Worm (Caenorhabditis elegans) whole organism, midembryonic: Measurements from ENCODE around the gene tps-2.

Experiments
- T22C8.4 ChIP-seq: fragments of 200-800 bp; sonication (Bioruptor generic); IDR thresholded peaks from 2 replicates; pipeline ENCODE4 v1.3.6; 2022; ENCODE audit warnings: missing genetic modification characterization, missing compliant biosample characterization
- cog-1 ChIP-seq: sonication (generic microtip); optimal IDR thresholded peaks from 2 replicates; lab custom pipeline; 2016; ENCODE audit warnings: missing genetic modification characterization, missing compliant biosample characterization
- flt-1 ChIP-seq: fragments of 200-800 bp; sonication (Bioruptor generic); IDR thresholded peaks from 2 replicates; pipeline ENCODE4 v1.3.6; 2022; ENCODE audit warnings: missing genetic modification characterization, missing compliant biosample characterization
- klf-2 ChIP-seq: fragments of 200-800 bp; sonication (Bioruptor generic); conservative IDR thresholded peaks from 2 replicates; pipeline ENCODE4 v1.3.6; 2022; ENCODE audit warnings: missing genetic modification reagents, missing genetic modification characterization, missing compliant biosample characterization
- med-1 ChIP-seq: sonication (generic microtip); optimal IDR thresholded peaks from 2 replicates; lab custom pipeline; 2017; ENCODE audit warnings: missing genetic modification characterization, mild to moderate bottlenecking, missing compliant biosample characterization, antibody characterized with exemption, missing genetic modification reagents; ENCODE audit not compliant: insufficient read depth
- ref-1 ChIP-seq: fragments of 200-800 bp; sonication (Bioruptor generic); conservative IDR thresholded peaks from 2 replicates; pipeline ENCODE4 v1.3.6; 2022; ENCODE audit warnings: missing genetic modification reagents, missing genetic modification characterization, missing compliant biosample characterization
- tab-1 ChIP-seq: fragments of 200-800 bp; sonication (Bioruptor generic); IDR thresholded peaks from 2 replicates; pipeline ENCODE4 v1.3.6; 2022; ENCODE audit warnings: missing genetic modification characterization, missing compliant biosample characterization
- ztf-23 ChIP-seq: fragments of 200-800 bp; sonication (Bioruptor generic); IDR thresholded peaks from 2 replicates; pipeline ENCODE4 v1.3.6; 2022; ENCODE audit warnings: missing genetic modification reagents, missing genetic modification characterization, missing compliant biosample characterization
- ztf-29 ChIP-seq: fragments of 200-800 bp; sonication (Bioruptor generic); IDR thresholded peaks from 2 replicates; pipeline ENCODE4 v1.3.6; 2022; ENCODE audit warnings: missing genetic modification reagents, missing genetic modification characterization, missing compliant biosample characterization

Gene tps-2

ce11 chrII:14643983-14644382 is 43.3 kb downstream of the tps-2 start, which contains the start of gene atgp-2:
Gene atgp-2, minus strand, starts transcription at chrII:14644083.
- TF ChIP-seq ztf-29 (GFP tag; lab: Robert Waterston, UW) (no peak), tab-1 (GFP tag; lab: Robert Waterston, UW) (no peak)

DNA sequence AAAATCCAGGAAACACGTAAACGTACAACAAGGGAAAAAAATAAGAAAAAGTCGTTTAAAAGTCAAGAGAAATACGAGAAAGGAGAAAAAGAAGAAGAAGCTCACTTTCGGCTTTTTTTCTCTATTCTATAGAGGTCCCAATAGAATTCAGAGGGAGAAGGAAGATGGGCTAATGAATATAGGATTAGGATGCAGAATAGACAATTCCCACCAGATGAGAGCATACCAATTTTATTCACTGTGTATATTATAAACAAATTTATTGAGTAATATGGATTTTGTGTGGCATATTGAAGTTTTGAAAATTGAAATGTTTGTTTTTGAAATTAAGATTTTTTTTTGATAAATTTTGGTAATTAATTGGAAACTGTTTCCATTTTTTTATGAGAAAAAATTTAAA is 43.8 kb downstream of the tps-2 start:
- TF ChIP-seq ztf-29 (GFP tag; lab: Robert Waterston, UW) (no peak), ztf-23 (no peak), T22C8.4 (no peak), cog-1 (no peak), flt-1 (no peak), klf-2 (GFP tag; lab: Robert Waterston, UW) (no peak), ref-1 (GFP tag; lab: Robert Waterston, UW) (no peak), med-1 (GFP tag; lab: Kevin White, UChicago) (no peak), tab-1 (GFP tag; lab: Robert Waterston, UW) (no peak)

DNA sequence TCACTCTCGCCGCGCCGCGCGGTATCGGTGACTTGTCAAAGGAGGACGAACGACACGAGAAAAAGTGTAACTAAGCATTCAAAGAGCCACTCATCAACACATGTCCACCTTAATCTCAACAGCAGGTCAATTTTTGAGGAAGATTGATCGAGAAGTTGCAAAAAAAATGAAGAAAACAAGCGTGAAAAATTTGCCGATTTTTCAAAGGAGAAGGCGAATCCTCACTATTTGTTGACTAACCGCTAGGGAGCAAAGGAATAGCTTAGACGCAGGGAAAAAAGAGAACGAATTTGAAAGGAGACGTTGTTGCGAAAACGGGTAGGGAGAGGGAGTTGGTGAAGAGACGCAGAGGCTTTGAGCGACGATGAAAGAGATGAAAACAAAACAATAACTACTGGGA is 44.6 kb downstream of the tps-2 start:
- TF ChIP-seq T22C8.4 = no peak
- no peak for TF ChIP-seq ref-1 (GFP tag; lab: Robert Waterston, UW)
- no peak for TF ChIP-seq flt-1
- TF ChIP-seq tab-1 (GFP tag; lab: Robert Waterston, UW) = no peak
- no peak for TF ChIP-seq med-1 (GFP tag; lab: Kevin White, UChicago)
- no peak for TF ChIP-seq klf-2 (GFP tag; lab: Robert Waterston, UW)
- TF ChIP-seq ztf-23 = no peak
- no peak for TF ChIP-seq ztf-29 (GFP tag; lab: Robert Waterston, UW)
- no peak for TF ChIP-seq cog-1

DNA sequence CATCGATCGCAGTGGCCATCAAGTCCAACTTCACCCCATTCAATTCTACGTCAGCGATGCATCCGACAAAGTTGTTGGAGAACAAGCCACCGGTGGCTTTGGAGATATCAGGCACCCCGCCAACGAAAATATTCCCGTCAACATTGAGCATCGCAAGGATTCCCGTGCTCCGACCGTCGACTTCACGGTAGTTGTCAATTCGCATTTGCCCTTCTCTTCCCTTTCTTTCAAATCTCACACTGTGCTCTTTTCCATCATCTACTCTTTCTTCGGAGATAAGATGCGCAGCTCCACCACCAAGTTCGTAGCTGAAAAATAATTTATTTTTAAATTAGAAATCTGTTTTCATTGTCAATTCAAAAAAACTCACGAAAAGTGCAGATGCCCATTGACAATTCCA is 46.8 kb downstream of the tps-2 start:
- TF ChIP-seq ref-1 (GFP tag; lab: Robert Waterston, UW) (no peak), cog-1 (no peak), klf-2 (GFP tag; lab: Robert Waterston, UW) (no peak), ztf-29 (GFP tag; lab: Robert Waterston, UW) (no peak), flt-1 (no peak), T22C8.4 (no peak), ztf-23 (no peak), tab-1 (GFP tag; lab: Robert Waterston, UW) (no peak), med-1 (GFP tag; lab: Kevin White, UChicago) (no peak)
